Fruit fly (Drosophila melanogaster) whole organism, embryonic: Measurements from ENCODE around the gene pasi2.

Source experiments
- Atf6 ChIP-seq: fragments of 200-800 bp; sonication (Bioruptor generic); IDR thresholded peaks from 2 replicates; pipeline ENCODE4 v1.3.6; 2022; ENCODE audit warnings: missing biosample characterization, missing genetic modification characterization
- CG10209 ChIP-seq: fragments of 200-800 bp; sonication (Bioruptor generic); optimal IDR thresholded peaks from 3 replicates; lab custom pipeline; 2017; ENCODE audit warnings: missing biosample characterization, mild to moderate bottlenecking, missing genetic modification characterization, missing genetic modification reagents
- CG10267 ChIP-seq: fragments of 200-800 bp; sonication (Bioruptor generic); optimal IDR thresholded peaks from 2 replicates; lab custom pipeline; 2018; ENCODE audit warnings: missing biosample characterization, mild to moderate bottlenecking, missing genetic modification characterization, moderate library complexity
- CG11398 ChIP-seq: fragments of 200-800 bp; sonication (Bioruptor generic); optimal IDR thresholded peaks from 2 replicates; lab custom pipeline; 2016; ENCODE audit warnings: missing biosample characterization, missing genetic modification characterization
- CG12155 ChIP-seq: fragments of 200-800 bp; sonication (Bioruptor generic); optimal IDR thresholded peaks from 3 replicates; lab custom pipeline; 2016; ENCODE audit warnings: missing biosample characterization, missing genetic modification characterization
- CG12236 ChIP-seq: fragments of 200-800 bp; sonication (Bioruptor generic); optimal IDR thresholded peaks from 2 replicates; lab custom pipeline; 2016; ENCODE audit warnings: missing biosample characterization, missing genetic modification characterization
- CG13123 ChIP-seq: fragments of 200-800 bp; sonication (Bioruptor generic); optimal IDR thresholded peaks from 2 replicates; lab custom pipeline; 2016; ENCODE audit warnings: missing biosample characterization, missing genetic modification characterization
- CG15269 ChIP-seq: fragments of 200-800 bp; sonication (Bioruptor generic); optimal IDR thresholded peaks from 2 replicates; lab custom pipeline; 2018; ENCODE audit warnings: missing biosample characterization, mild to moderate bottlenecking, missing genetic modification characterization, moderate library complexity
- CG17568 ChIP-seq: fragments of 200-800 bp; sonication (Bioruptor generic); optimal IDR thresholded peaks from 2 replicates; lab custom pipeline; 2018; ENCODE audit warnings: missing biosample characterization, mild to moderate bottlenecking, missing genetic modification characterization, moderate library complexity
- CG18262 ChIP-seq: fragments of 200-800 bp; optimal IDR thresholded peaks from 3 replicates; lab custom pipeline; 2019; ENCODE audit warnings: missing biosample characterization, mild to moderate bottlenecking, missing genetic modification characterization, moderate library complexity
- CG18599 ChIP-seq: fragments of 200-800 bp; sonication (Bioruptor generic); optimal IDR thresholded peaks from 3 replicates; lab custom pipeline; 2017; ENCODE audit warnings: missing biosample characterization, missing genetic modification characterization, mild to moderate bottlenecking, moderate library complexity, missing genetic modification reagents
- CG2129 ChIP-seq: fragments of 200-800 bp; sonication (Bioruptor generic); IDR thresholded peaks from 2 replicates; pipeline ENCODE4 v1.3.6; 2022; ENCODE audit warnings: missing biosample characterization, missing genetic modification characterization; ENCODE audit not compliant: partially characterized antibody
- CG3281 ChIP-seq: fragments of 200-800 bp; sonication (Bioruptor generic); optimal IDR thresholded peaks from 3 replicates; lab custom pipeline; 2017; ENCODE audit warnings: missing biosample characterization, mild to moderate bottlenecking, missing genetic modification characterization
- CG3847 ChIP-seq: fragments of 200-800 bp; sonication (Bioruptor generic); IDR thresholded peaks from 2 replicates; pipeline ENCODE4 v1.3.6; 2022; ENCODE audit warnings: missing biosample characterization, missing genetic modification characterization
- CG5245 ChIP-seq: fragments of 200-800 bp; sonication (Bioruptor generic); optimal IDR thresholded peaks from 3 replicates; lab custom pipeline; 2016; ENCODE audit warnings: missing biosample characterization, missing genetic modification characterization
- CG6254 ChIP-seq: fragments of 200-800 bp; sonication (Bioruptor generic); optimal IDR thresholded peaks from 3 replicates; lab custom pipeline; 2017; ENCODE audit warnings: mild to moderate bottlenecking, missing biosample characterization, missing genetic modification reagents, missing genetic modification characterization
- CG7271 ChIP-seq: fragments of 200-800 bp; sonication (Bioruptor generic); optimal IDR thresholded peaks from 2 replicates; lab custom pipeline; 2018; ENCODE audit warnings: missing biosample characterization, mild to moderate bottlenecking, missing genetic modification characterization, moderate library complexity
- CG9817 ChIP-seq: fragments of 200-800 bp; sonication (Bioruptor generic); optimal IDR thresholded peaks from 2 replicates; lab custom pipeline; 2018; ENCODE audit warnings: missing biosample characterization, mild to moderate bottlenecking, missing genetic modification characterization, moderate library complexity
- Camta ChIP-seq: fragments of 200-800 bp; sonication (Bioruptor generic); optimal IDR thresholded peaks from 2 replicates; lab custom pipeline; 2016; ENCODE audit warnings: missing biosample characterization, missing genetic modification characterization
- CoRest ChIP-seq: fragments of 200-800 bp; sonication (Bioruptor generic); optimal IDR thresholded peaks from 3 replicates; lab custom pipeline; 2018; ENCODE audit warnings: missing biosample characterization, mild to moderate bottlenecking, missing genetic modification characterization, moderate library complexity
- Drgx ChIP-seq: fragments of 200-800 bp; sonication (Bioruptor generic); IDR thresholded peaks from 2 replicates; pipeline ENCODE4 v1.3.6; 2022; ENCODE audit warnings: missing biosample characterization, missing genetic modification characterization
- HHEX ChIP-seq: fragments of 200-800 bp; sonication (Bioruptor generic); optimal IDR thresholded peaks from 3 replicates; lab custom pipeline; 2017; ENCODE audit warnings: missing biosample characterization, mild to moderate bottlenecking, missing genetic modification characterization, missing genetic modification reagents
- HLH3B ChIP-seq: fragments of 200-800 bp; sonication (Bioruptor generic); IDR thresholded peaks from 2 replicates; pipeline ENCODE4 v1.3.6; 2022; ENCODE audit warnings: missing biosample characterization, missing genetic modification characterization
- MBD-R2 ChIP-seq: fragments of 200-800 bp; sonication (Bioruptor generic); IDR thresholded peaks from 2 replicates; pipeline ENCODE4 v1.3.6; 2022; ENCODE audit warnings: missing biosample characterization, missing genetic modification characterization
- Meics ChIP-seq: fragments of 200-800 bp; sonication (Bioruptor generic); optimal IDR thresholded peaks from 2 replicates; lab custom pipeline; 2017; ENCODE audit warnings: missing biosample characterization, mild to moderate bottlenecking, missing genetic modification characterization
- NK7.1 ChIP-seq: fragments of 200-800 bp; sonication (Bioruptor generic); optimal IDR thresholded peaks from 3 replicates; lab custom pipeline; 2016; ENCODE audit warnings: missing biosample characterization, missing genetic modification characterization
- Pdp1 ChIP-seq, 2 experiments: fragments of 200-800 bp; sonication (Bioruptor generic); optimal IDR thresholded peaks; 3 replicates each; lab custom pipeline; 2016; ENCODE audit warnings: missing biosample characterization in 2 of 2, missing genetic modification characterization in 2 of 2, mild to moderate bottlenecking in 1 of 2, moderate library complexity in 1 of 2
- Rfx ChIP-seq: fragments of 200-800 bp; sonication (Bioruptor generic); IDR thresholded peaks from 2 replicates; pipeline ENCODE4 v1.3.6; 2022; ENCODE audit warnings: missing biosample characterization, missing genetic modification characterization
- Rx ChIP-seq: fragments of 200-800 bp; sonication (Bioruptor generic); IDR thresholded peaks from 2 replicates; pipeline ENCODE4 v1.3.6; 2022; ENCODE audit warnings: missing biosample characterization, missing genetic modification characterization
- Sox100B ChIP-seq: fragments of 200-800 bp; sonication (Bioruptor generic); optimal IDR thresholded peaks from 3 replicates; lab custom pipeline; 2018; ENCODE audit warnings: missing biosample characterization, mild to moderate bottlenecking, missing genetic modification characterization
- Sox102F ChIP-seq: fragments of 200-800 bp; sonication (Bioruptor generic); optimal IDR thresholded peaks from 2 replicates; lab custom pipeline; 2018; ENCODE audit warnings: missing biosample characterization, mild to moderate bottlenecking, missing genetic modification characterization, moderate library complexity
- Trl ChIP-seq, 3 experiments: fragments of >200 bp in 2 of 3; fragments of 200-800 bp in 1 of 3; sonication (Bioruptor generic) in 1 of 3; optimal IDR thresholded peaks; 2 replicates in 1 of 3; 3 replicates in 2 of 3; lab custom pipeline; 2016 to 2017; ENCODE audit warnings: missing biosample characterization in 1 of 3, missing genetic modification characterization in 1 of 3
- az2 ChIP-seq: fragments of 200-800 bp; sonication (Bioruptor generic); optimal IDR thresholded peaks from 3 replicates; lab custom pipeline; 2016; ENCODE audit warnings: missing biosample characterization, missing genetic modification characterization
- cas ChIP-seq: fragments of 200-800 bp; sonication (Bioruptor generic); IDR thresholded peaks from 2 replicates; pipeline ENCODE4 v1.3.6; 2022; ENCODE audit warnings: missing biosample characterization, missing genetic modification characterization
- cato ChIP-seq: fragments of 200-800 bp; sonication (Bioruptor generic); optimal IDR thresholded peaks from 2 replicates; lab custom pipeline; 2016; ENCODE audit warnings: missing biosample characterization, missing genetic modification characterization, borderline replicate concordance
- cwo ChIP-seq: fragments of 200-800 bp; sonication (Bioruptor generic); optimal IDR thresholded peaks from 3 replicates; lab custom pipeline; 2017; ENCODE audit warnings: missing biosample characterization, missing genetic modification characterization, mild to moderate bottlenecking, moderate library complexity, missing genetic modification reagents
- dmrt99B ChIP-seq: fragments of 200-800 bp; sonication (Bioruptor generic); optimal IDR thresholded peaks from 2 replicates; lab custom pipeline; 2018; ENCODE audit warnings: missing biosample characterization, mild to moderate bottlenecking, missing genetic modification characterization, moderate library complexity
- dpn ChIP-seq, 2 experiments: fragments of 200-800 bp; sonication (Bioruptor generic); optimal IDR thresholded peaks; 3 replicates each; lab custom pipeline; 2016; ENCODE audit warnings: missing biosample characterization in 2 of 2, missing genetic modification characterization in 2 of 2
- ewg ChIP-seq: fragments of 200-800 bp; sonication (Bioruptor generic); optimal IDR thresholded peaks from 3 replicates; lab custom pipeline; 2017; ENCODE audit warnings: mild to moderate bottlenecking, missing biosample characterization, missing genetic modification reagents, missing genetic modification characterization
- fd96Cb ChIP-seq: fragments of 200-800 bp; sonication (Bioruptor generic); optimal IDR thresholded peaks from 2 replicates; lab custom pipeline; 2018; ENCODE audit warnings: missing biosample characterization, mild to moderate bottlenecking, missing genetic modification characterization, moderate library complexity
- gem ChIP-seq: fragments of 200-800 bp; sonication (Bioruptor generic); optimal IDR thresholded peaks from 2 replicates; lab custom pipeline; 2019; ENCODE audit warnings: missing biosample characterization, mild to moderate bottlenecking, missing genetic modification characterization, moderate library complexity
- ind ChIP-seq: fragments of 200-800 bp; sonication (Bioruptor generic); optimal IDR thresholded peaks from 3 replicates; lab custom pipeline; 2016; ENCODE audit warnings: missing biosample characterization, missing genetic modification characterization
- ken ChIP-seq: fragments of 200-800 bp; sonication (Bioruptor generic); IDR thresholded peaks from 3 replicates; pipeline ENCODE4 v1.3.6; 2022; ENCODE audit warnings: missing biosample characterization, missing genetic modification characterization
- kni ChIP-seq: fragments of 200-800 bp; sonication (Bioruptor generic); optimal IDR thresholded peaks from 3 replicates; lab custom pipeline; 2017; ENCODE audit warnings: mild to moderate bottlenecking, missing biosample characterization, missing genetic modification reagents, missing genetic modification characterization
- nmo ChIP-seq: fragments of 200-800 bp; sonication (Bioruptor generic); optimal IDR thresholded peaks from 2 replicates; lab custom pipeline; 2018; ENCODE audit warnings: missing biosample characterization, mild to moderate bottlenecking, missing genetic modification characterization, moderate library complexity
- ranshi ChIP-seq: fragments of 200-800 bp; sonication (Bioruptor generic); IDR thresholded peaks from 2 replicates; pipeline ENCODE4 v1.3.6; 2022; ENCODE audit warnings: missing biosample characterization, missing genetic modification characterization
- sens ChIP-seq: fragments of 200-800 bp; sonication (Bioruptor generic); peaks from one replicate; lab custom pipeline; 2016; ENCODE audit warnings: missing biosample characterization, missing genetic modification characterization
- stc ChIP-seq: fragments of 200-800 bp; sonication (Bioruptor generic); IDR thresholded peaks from 2 replicates; pipeline ENCODE4 v1.3.6; 2022; ENCODE audit warnings: missing biosample characterization, missing genetic modification characterization
- unc-4 ChIP-seq: fragments of 200-800 bp; sonication (Bioruptor generic); IDR thresholded peaks from 2 replicates; pipeline ENCODE4 v1.3.6; 2022; ENCODE audit warnings: missing biosample characterization, missing genetic modification characterization; ENCODE audit not compliant: partially characterized antibody

pasi2 gene

dm6 chr3R:9344791-9345208 lies 9.8 kb downstream of the pasi2 start (continued):
- TF ChIP-seq Rfx (GFP tag; lab: Robert Waterston, UW) (0 out of 2 replicates have a peak, but pooled peaks have one; percentile 22), NK7.1 (GFP tag; lab: Kevin White, UChicago) (peak; percentile 5), Pdp1 (GFP tag; optimal IDR thresholded peaks at IDR 0.05; lab: Kevin White, UChicago) (peak in 1 of 2 experiments; percentile 82), sens (GFP tag; lab: Kevin White, UChicago) (peak; percentile 91), nmo (GFP tag; lab: Kevin White, UChicago) (peak; percentile 61), dmrt99B (tag; lab: Kevin White, UChicago) (peak; percentile 71), CG5245 (GFP tag; lab: Kevin White, UChicago) (peak; percentile 21), stc (GFP tag; lab: Robert Waterston, UW) (peak; percentile 57; the same call in 1 of the 2 replicates), Rx (GFP tag; lab: Robert Waterston, UW) (no peak), CG7271 (tag; lab: Kevin White, UChicago) (peak; percentile 23), CG18262 (tag; lab: Kevin White, UChicago) (peak; percentile 38), ind (peak; percentile 18), Camta (GFP tag; lab: Kevin White, UChicago) (peak; percentile 42), ranshi (peak; percentile 42; the same call in 1 of the 2 replicates), cwo (GFP tag; lab: Kevin White, UChicago) (peak; percentile 38), kni (GFP tag; lab: Kevin White, UChicago) (no peak), CG12236 (GFP tag; lab: Kevin White, UChicago) (no peak), cato (no peak), Sox102F (GFP tag; lab: Kevin White, UChicago) (peak; percentile 61), CG18599 (GFP tag; lab: Kevin White, UChicago) (peak; percentile 54), az2 (peak; percentile 34), Sox100B (GFP tag; lab: Kevin White, UChicago) (peak; percentile 64), CG10209 (GFP tag; lab: Kevin White, UChicago) (peak; percentile 24), unc-4 (no peak), CG11398 (GFP tag; lab: Kevin White, UChicago) (no peak), Meics (GFP tag; lab: Kevin White, UChicago) (peak; percentile 42), Drgx (GFP tag; lab: Robert Waterston, UW) (peak; percentile 54), Atf6 (GFP tag; lab: Robert Waterston, UW) (no peak), CoRest (tag; lab: Kevin White, UChicago) (peak; percentile 62), HHEX (GFP tag; lab: Kevin White, UChicago) (peak; percentile 13), CG6254 (peak; percentile 37), gem (tag; lab: Kevin White, UChicago) (peak; percentile 80), CG17568 (GFP tag; lab: Kevin White, UChicago) (peak; percentile 12), CG9817 (tag; lab: Kevin White, UChicago) (peak; percentile 26), CG10267 (tag; lab: Kevin White, UChicago) (peak; percentile 45), Trl (optimal IDR thresholded peaks at IDR 0.05; lab: Kevin White, UChicago) (no peak), Trl (GFP tag; optimal IDR thresholded peaks at IDR 0.05; lab: Kevin White, UChicago) (peak; percentile 46), CG12155 (GFP tag; lab: Kevin White, UChicago) (peak; percentile 16), dpn (GFP tag; optimal IDR thresholded peaks at IDR 0.05; lab: Kevin White, UChicago) (peak; percentile 35 to 47), CG3281 (no peak), ken (GFP tag; lab: Robert Waterston, UW) (0 out of 3 replicates have a peak, but pooled peaks have one; percentile 12), HLH3B (GFP tag; lab: Robert Waterston, UW) (peak; percentile 52), CG3847 (GFP tag; lab: Robert Waterston, UW) (0 out of 2 replicates have a peak, but pooled peaks have one; percentile 12), MBD-R2 (GFP tag; lab: Robert Waterston, UW) (no peak), CG13123 (GFP tag; lab: Kevin White, UChicago) (no peak), fd96Cb (peak; percentile 29), ewg (GFP tag; lab: Kevin White, UChicago) (peak; percentile 29), CG15269 (tag; lab: Kevin White, UChicago) (peak; percentile 72), CG2129 (GFP tag; lab: Robert Waterston, UW) (no peak), cas (no peak)
